Worm (Caenorhabditis elegans) whole organism, L1 larva: ENCODE measurements around the gene F19F10.3.

Experiments
- C34B4.2 ChIP-seq: sonication (generic microtip); optimal IDR thresholded peaks from 2 replicates; lab custom pipeline; 2017; ENCODE audit warnings: mild to moderate bottlenecking, missing genetic modification characterization, missing compliant biosample characterization
- ama-1 ChIP-seq: fragments of 150-350 bp; optimal IDR thresholded peaks from 2 replicates; lab custom pipeline; 2014
- ceh-82 ChIP-seq, 3 experiments: fragments of 150-350 bp in 1 of 3; sonication (generic microtip) in 2 of 3; optimal IDR thresholded peaks; 2 replicates each; lab custom pipeline; 2014 to 2017; ENCODE audit warnings: missing biosample characterization in 3 of 3, missing genetic modification characterization in 3 of 3
- hpl-2 ChIP-seq: fragments of 150-350 bp; optimal IDR thresholded peaks from 2 replicates; lab custom pipeline; 2014; ENCODE audit warnings: missing biosample characterization, missing genetic modification reagents, missing genetic modification characterization
- lir-3 ChIP-seq: sonication (generic microtip); optimal IDR thresholded peaks from 2 replicates; lab custom pipeline; 2016; ENCODE audit warnings: mild to moderate bottlenecking, missing genetic modification characterization, moderate library complexity, missing compliant biosample characterization; ENCODE audit not compliant: poor library complexity
- mab-9 ChIP-seq: fragments of 200-800 bp; sonication (Bioruptor generic); IDR thresholded peaks from 2 replicates; pipeline ENCODE4 v1.3.6; 2022; ENCODE audit warnings: missing genetic modification reagents, missing genetic modification characterization, missing compliant biosample characterization
- nhr-12 ChIP-seq: sonication (generic microtip); optimal IDR thresholded peaks from 2 replicates; lab custom pipeline; 2017; ENCODE audit warnings: missing biosample characterization, missing genetic modification characterization
- nhr-71 ChIP-seq: sonication (generic microtip); optimal IDR thresholded peaks from 2 replicates; lab custom pipeline; 2016; ENCODE audit warnings: mild to moderate bottlenecking, missing genetic modification characterization, moderate library complexity, missing compliant biosample characterization
- sptf-1 ChIP-seq: fragments of 150-350 bp; optimal IDR thresholded peaks from 2 replicates; lab custom pipeline; 2014; ENCODE audit warnings: missing biosample characterization, missing genetic modification characterization

- no peak for TF ChIP-seq ceh-82 (tag; optimal IDR thresholded peaks at IDR 0.05; lab: Kevin White, UChicago)
- no peak for TF ChIP-seq nhr-12 (tag; lab: Kevin White, UChicago)
- TF ChIP-seq lir-3 (tag; lab: Kevin White, UChicago): no peak
- no peak for TF ChIP-seq mab-9
- no peak for TF ChIP-seq hpl-2
- no peak for TF ChIP-seq nhr-71 (tag; lab: Kevin White, UChicago)
- no peak for TF ChIP-seq C34B4.2 (tag; lab: Kevin White, UChicago)
- no peak for TF ChIP-seq sptf-1 (tag; lab: Kevin White, UChicago)
- TF ChIP-seq ama-1 (lab: Kevin White, UChicago): no peak
These were observed 13.9 kb upstream of the F19F10.3 start, which contains the start of gene C54F6.12 for ce11 chrV:7538018-7538417.
